Worm (Caenorhabditis elegans) whole organism, L1 larva: Measurements from ENCODE around the gene math-4.

Source experiments
- dpl-1 ChIP-seq, 3 experiments: fragments of 150-350 bp in 2 of 3; sonication (generic microtip) in 1 of 3; optimal IDR thresholded peaks; 2 replicates each; lab custom pipeline; 2014 to 2017; ENCODE audit warnings: missing biosample characterization in 3 of 3, missing genetic modification characterization in 3 of 3, missing genetic modification reagents in 3 of 3
- egl-13 ChIP-seq: sonication (generic microtip); optimal IDR thresholded peaks from 2 replicates; lab custom pipeline; 2016; ENCODE audit warnings: missing genotype, missing genetic modification reagents, missing genetic modification characterization, missing compliant biosample characterization
- lin-39 ChIP-seq: fragments of 150-350 bp; optimal IDR thresholded peaks from 2 replicates; lab custom pipeline; 2014; ENCODE audit warnings: missing biosample characterization, missing genetic modification reagents, missing genetic modification characterization
- tbx-2 ChIP-seq: sonication (generic microtip); optimal IDR thresholded peaks from 2 replicates; lab custom pipeline; 2016; ENCODE audit warnings: missing genetic modification characterization, missing compliant biosample characterization

- TF ChIP-seq lin-39 (tag; lab: Kevin White, UChicago), result no peak
- TF ChIP-seq tbx-2 (tag; lab: Kevin White, UChicago), result no peak
- TF ChIP-seq egl-13 (tag; lab: Kevin White, UChicago), result no peak
- TF ChIP-seq dpl-1 (GFP tag; optimal IDR thresholded peaks at IDR 0.05; lab: Kevin White, UChicago), result no peak
Measured at ce11 chrII:1818300-1818699, 35.9 kb upstream of the math-4 start, which contains the start of gene fbxb-10.
